Worm (Caenorhabditis elegans): ENCODE measurements around the gene nhr-4.

Gene nhr-4

ce11 chrIV:9924419-9924818 is 45.3 kb downstream of the nhr-4 start:
- TF ChIP-seq mab-5 (tag; optimal IDR thresholded peaks at IDR 0.05), result no peak
- TF ChIP-seq fos-1 (tag; optimal IDR thresholded peaks at IDR 0.05), result no peak
- no peak for TF ChIP-seq ZK546.5 (tag; optimal IDR thresholded peaks at IDR 0.05)
- TF ChIP-seq lsy-2 (tag; optimal IDR thresholded peaks at IDR 0.05), result no peak
- no peak for TF ChIP-seq ztf-11 (tag; optimal IDR thresholded peaks at IDR 0.05)
- no peak for TF ChIP-seq dmd-4 (tag; optimal IDR thresholded peaks at IDR 0.05)
- TF ChIP-seq nhr-129 (tag; optimal IDR thresholded peaks at IDR 0.05), result no peak
- TF ChIP-seq sem-4 (tag; optimal IDR thresholded peaks at IDR 0.05), result no peak
- TF ChIP-seq sma-9 (GFP tag; optimal IDR thresholded peaks at IDR 0.05), result no peak
- no peak for TF ChIP-seq sma-9 (tag; optimal IDR thresholded peaks at IDR 0.05)
- TF ChIP-seq nhr-237 (tag; optimal IDR thresholded peaks at IDR 0.05), result no peak
- TF ChIP-seq unc-62 (GFP tag; optimal IDR thresholded peaks at IDR 0.05), result no peak
- TF ChIP-seq ceh-82 (tag; optimal IDR thresholded peaks at IDR 0.05), result no peak
- no peak for TF ChIP-seq F13H6.1 (tag; optimal IDR thresholded peaks at IDR 0.05)
- no peak for TF ChIP-seq ceh-16 (tag; optimal IDR thresholded peaks at IDR 0.05)
- TF ChIP-seq snpc-4 (tag; optimal IDR thresholded peaks at IDR 0.05), result no peak
- TF ChIP-seq nhr-25 (tag; optimal IDR thresholded peaks at IDR 0.05), result no peak
- no peak for TF ChIP-seq Y55F3AM.14 (GFP tag; optimal IDR thresholded peaks at IDR 0.05)
- no peak for TF ChIP-seq nhr-77 (tag; optimal IDR thresholded peaks at IDR 0.05)
- no peak for TF ChIP-seq gmeb-1 (tag; optimal IDR thresholded peaks at IDR 0.05)
- TF ChIP-seq mbf-1 (tag; optimal IDR thresholded peaks at IDR 0.05), result no peak

- TF ChIP-seq sma-9 (GFP tag; optimal IDR thresholded peaks at IDR 0.05) (peak; percentile 16), sma-9 (tag; optimal IDR thresholded peaks at IDR 0.05) (no peak), ztf-1 (GFP tag; conservative IDR thresholded peaks at IDR 0.05) (no peak), zag-1 (tag; optimal IDR thresholded peaks at IDR 0.05) (no peak), sem-4 (tag; optimal IDR thresholded peaks at IDR 0.05) (no peak), lin-39 (tag; optimal IDR thresholded peaks at IDR 0.05) (peak; percentile 38), nhr-23 (tag; optimal IDR thresholded peaks at IDR 0.05) (no peak), F13H6.1 (tag; optimal IDR thresholded peaks at IDR 0.05) (peak; percentile 76), C34F6.9 (tag; optimal IDR thresholded peaks at IDR 0.05) (peak; percentile 61), lsy-2 (tag; optimal IDR thresholded peaks at IDR 0.05) (peak in 1 of 2 experiments; percentile 61), nhr-129 (tag; optimal IDR thresholded peaks at IDR 0.05) (peak; percentile 56)
Measured at ce11 chrIV:9928180-9928896, 49.2 kb downstream of the nhr-4 start, which contains the start of gene dur-1. dur-1 (minus strand) TSS chrIV:9928230.

Data from whole organism, L2 larva.